Fruit fly (Drosophila melanogaster) whole organism, prepupa: ENCODE results near the gene CG3764.

ENCODE experiments used
- CG32006 ChIP-seq: fragments of 200-800 bp; sonication (Bioruptor generic); optimal IDR thresholded peaks from 3 replicates; lab custom pipeline; 2017; ENCODE audit warnings: missing biosample characterization, mild to moderate bottlenecking, missing genetic modification characterization
- CG6854 ChIP-seq: fragments of 200-800 bp; sonication (Bioruptor generic); optimal IDR thresholded peaks from 2 replicates; lab custom pipeline; 2017; ENCODE audit warnings: missing biosample characterization, mild to moderate bottlenecking, missing genetic modification characterization
- CG8632 ChIP-seq: fragments of 200-800 bp; sonication (Bioruptor generic); optimal IDR thresholded peaks from 3 replicates; lab custom pipeline; 2016; ENCODE audit warnings: missing biosample characterization, missing genetic modification characterization
- OdsH ChIP-seq: fragments of 200-800 bp; sonication (Bioruptor generic); optimal IDR thresholded peaks from 3 replicates; lab custom pipeline; 2016; ENCODE audit warnings: missing biosample characterization, missing genetic modification characterization
- esn ChIP-seq: fragments of 200-800 bp; sonication (Bioruptor generic); optimal IDR thresholded peaks from 2 replicates; lab custom pipeline; 2016; ENCODE audit warnings: missing biosample characterization, mild to moderate bottlenecking, missing genetic modification characterization, moderate library complexity

DNA sequence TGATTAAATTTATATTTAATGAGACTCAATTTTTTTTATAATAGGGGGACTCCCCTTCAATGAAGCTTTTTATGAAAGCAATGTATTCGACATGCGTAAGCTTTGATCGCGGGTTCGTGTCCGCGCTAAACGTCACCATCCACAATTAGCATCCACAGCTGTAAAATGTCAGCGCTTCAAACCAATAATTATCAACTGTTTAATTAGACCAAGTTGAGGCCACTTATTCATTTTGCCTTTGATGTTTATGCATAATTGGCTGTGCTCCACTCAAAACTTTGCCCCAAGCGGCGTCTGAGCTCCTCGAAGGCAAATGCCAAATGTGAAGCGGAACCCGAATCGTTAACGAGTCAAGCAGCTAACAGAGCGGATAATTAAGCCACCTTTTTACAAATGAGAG lies 26.8 kb downstream of the CG3764 start:
- TF ChIP-seq CG32006: no peak
- TF ChIP-seq CG8632: no peak
- TF ChIP-seq esn (GFP tag; lab: Kevin White, UChicago): no peak
- TF ChIP-seq OdsH (GFP tag; lab: Kevin White, UChicago): no peak
- no peak for TF ChIP-seq CG6854 (GFP tag; lab: Kevin White, UChicago)
